Worm (Caenorhabditis elegans): ENCODE measurements around the gene Y41C4A.8.

Gene Y41C4A.8

DNA sequence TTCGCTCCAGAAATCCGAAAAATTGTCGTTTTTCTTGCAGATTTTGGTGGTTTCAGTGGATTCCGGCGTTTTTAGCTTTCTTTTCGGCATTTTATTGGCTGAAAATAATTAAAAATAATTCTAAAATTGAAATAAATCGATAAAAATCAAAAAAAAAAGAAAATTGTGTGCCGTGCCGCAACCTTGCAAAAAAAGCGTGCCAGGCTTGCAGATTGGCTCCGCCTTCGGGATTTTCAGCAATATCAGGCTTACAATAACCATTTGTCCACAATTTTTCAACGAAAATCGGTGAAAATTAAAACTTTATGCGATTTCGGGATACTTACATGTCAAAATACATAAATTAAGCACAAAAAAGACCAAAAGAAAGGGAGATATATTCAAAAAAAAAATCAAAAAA lies 9.9 kb upstream of the Y41C4A.8 start, which contains the start of gene Y41C4A.9:
Y41C4A.9 (minus strand) TSS at position 98 of the 400 bp plus-strand sequence.
- no peak for TF ChIP-seq sem-4 (tag; optimal IDR thresholded peaks at IDR 0.05)
- no peak for TF ChIP-seq nhr-237 (tag; optimal IDR thresholded peaks at IDR 0.05)
- TF ChIP-seq ama-1 (optimal IDR thresholded peaks at IDR 0.05) = no peak
- TF ChIP-seq lin-39 (tag; optimal IDR thresholded peaks at IDR 0.05) = no peak
- TF ChIP-seq C34F6.9 (tag; optimal IDR thresholded peaks at IDR 0.05) = no peak
- TF ChIP-seq unc-39 (tag; optimal IDR thresholded peaks at IDR 0.05) = no peak
- no peak for TF ChIP-seq ztf-11 (tag; optimal IDR thresholded peaks at IDR 0.05)
- TF ChIP-seq ceh-82 (tag; optimal IDR thresholded peaks at IDR 0.05) = no peak
- no peak for TF ChIP-seq snpc-4 (tag; optimal IDR thresholded peaks at IDR 0.05)
- TF ChIP-seq nhr-21 (tag; optimal IDR thresholded peaks at IDR 0.05) = no peak
- no peak for TF ChIP-seq skn-1 (tag; optimal IDR thresholded peaks at IDR 0.05)
- no peak for TF ChIP-seq F13H6.1 (tag; optimal IDR thresholded peaks at IDR 0.05)
- TF ChIP-seq peb-1 (tag; optimal IDR thresholded peaks at IDR 0.05) = no peak
- TF ChIP-seq nhr-6 (tag; optimal IDR thresholded peaks at IDR 0.05) = no peak
- no peak for TF ChIP-seq nhr-12 (tag; optimal IDR thresholded peaks at IDR 0.05)
- no peak for TF ChIP-seq R02D3.7 (tag; optimal IDR thresholded peaks at IDR 0.05)
- TF ChIP-seq nhr-10 (tag; optimal IDR thresholded peaks at IDR 0.05) = no peak
- no peak for TF ChIP-seq aly-2 (tag; optimal IDR thresholded peaks at IDR 0.05)

DNA sequence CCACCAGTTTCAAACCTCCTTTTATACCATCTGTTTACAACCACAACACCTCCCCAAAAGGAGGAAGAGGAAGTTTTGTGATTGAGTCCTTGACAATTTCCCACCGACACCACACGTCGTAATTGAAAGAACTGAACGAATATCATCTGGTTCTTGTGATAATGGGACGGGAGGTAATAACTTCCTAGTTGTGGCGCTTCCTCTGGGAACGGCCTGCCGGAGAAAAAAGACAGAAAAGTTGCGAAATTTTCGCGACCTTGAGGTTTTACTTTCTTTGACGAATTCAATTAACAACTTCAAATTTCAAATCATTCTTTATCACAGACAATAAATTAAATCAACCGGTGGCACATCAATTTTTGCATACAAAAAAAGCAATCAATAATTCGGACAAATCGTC lies 2.0 kb downstream of the Y41C4A.8 start, which contains the start of gene col-96:
col-96 (minus strand) TSS at position 101 of the 400 bp plus-strand sequence.
- TF ChIP-seq egl-27 (tag; optimal IDR thresholded peaks at IDR 0.05) (peak; percentile 49), fos-1 (tag; optimal IDR thresholded peaks at IDR 0.05) (no peak)

DNA sequence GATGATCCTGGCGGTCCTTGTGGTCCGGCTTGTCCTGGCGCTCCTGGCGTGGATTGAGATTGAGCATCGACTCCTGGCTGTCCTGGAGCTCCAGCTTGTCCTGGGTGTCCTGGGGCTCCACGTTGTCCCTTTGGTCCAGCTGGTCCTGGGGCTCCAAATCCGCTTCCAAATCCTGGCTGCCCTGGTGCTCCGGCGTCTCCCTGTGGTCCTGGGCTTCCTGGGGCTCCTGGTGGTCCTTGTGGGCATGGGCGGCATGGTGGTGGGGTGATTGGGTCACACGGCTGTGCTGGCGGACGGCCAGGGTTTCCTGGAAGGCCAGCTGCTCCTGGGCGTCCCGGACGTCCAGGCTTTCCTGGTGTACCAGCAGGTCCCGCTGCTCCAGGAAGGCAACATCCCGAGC lies 2.7 kb downstream of the Y41C4A.8 start:
- TF ChIP-seq nhr-25 (tag; optimal IDR thresholded peaks at IDR 0.05) (no peak), nhr-12 (tag; optimal IDR thresholded peaks at IDR 0.05) (no peak), sem-4 (tag; optimal IDR thresholded peaks at IDR 0.05) (no peak), ceh-16 (tag; optimal IDR thresholded peaks at IDR 0.05) (no peak)

DNA sequence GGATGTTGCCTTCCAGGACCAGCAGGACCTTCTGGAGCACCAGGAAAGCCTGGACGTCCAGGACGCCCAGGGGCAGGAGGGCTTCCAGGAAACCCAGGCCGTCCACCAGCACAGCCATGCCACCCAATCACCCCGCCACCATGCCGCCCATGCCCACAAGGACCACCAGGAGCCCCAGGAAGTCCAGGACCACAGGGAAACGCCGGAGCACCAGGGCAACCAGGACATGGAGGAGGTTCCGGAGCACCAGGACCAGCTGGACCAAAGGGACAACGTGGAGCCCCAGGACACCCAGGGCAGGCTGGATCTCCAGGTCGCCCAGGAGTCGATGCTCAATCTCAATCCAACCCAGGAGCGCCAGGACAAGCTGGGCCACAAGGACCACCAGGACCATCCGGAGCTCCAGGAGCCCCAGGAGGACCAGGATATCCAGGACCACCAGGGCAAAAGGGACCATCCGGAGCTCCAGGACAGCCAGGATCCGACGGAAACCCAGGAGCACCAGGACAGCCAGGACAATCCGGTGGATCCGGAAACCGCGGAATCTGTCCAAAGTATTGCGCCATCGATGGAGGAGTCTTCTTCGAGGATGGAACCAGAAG lies 4.1 kb downstream of the Y41C4A.8 start:
- no peak for TF ChIP-seq nhr-10 (tag; optimal IDR thresholded peaks at IDR 0.05)
- no peak for TF ChIP-seq ZK546.5 (tag; optimal IDR thresholded peaks at IDR 0.05)

DNA sequence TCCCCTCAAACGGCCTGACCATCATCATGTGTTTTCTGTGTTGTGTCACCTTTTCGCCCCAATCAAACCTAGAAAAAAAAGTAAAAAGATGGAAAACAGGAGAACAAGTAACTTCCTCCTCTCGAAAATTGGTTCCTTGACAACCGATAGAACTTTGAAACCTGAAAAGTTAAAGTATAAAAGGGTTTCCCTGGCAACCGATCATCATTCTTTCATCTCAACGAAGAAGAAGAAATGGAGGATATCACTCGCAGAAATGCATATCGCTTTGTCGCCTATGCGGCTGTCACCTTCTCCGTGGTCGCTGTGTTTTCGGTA lies 4.9 kb downstream of the Y41C4A.8 start, which contains the start of gene col-95:
col-95 (plus strand) TSS at position 219 of the 318 bp plus-strand sequence.
- TF ChIP-seq blmp-1 (tag; optimal IDR thresholded peaks at IDR 0.05; ENCODE audit: insufficient read depth) = no peak
- TF ChIP-seq lin-39 (tag; optimal IDR thresholded peaks at IDR 0.05) = no peak
- no peak for TF ChIP-seq ama-1 (optimal IDR thresholded peaks at IDR 0.05)
- no peak for TF ChIP-seq F13H6.1 (tag; optimal IDR thresholded peaks at IDR 0.05)
- no peak for TF ChIP-seq gmeb-1 (tag; optimal IDR thresholded peaks at IDR 0.05)
- no peak for TF ChIP-seq Y55F3AM.14 (GFP tag; optimal IDR thresholded peaks at IDR 0.05)
- TF ChIP-seq nhr-12 (tag; optimal IDR thresholded peaks at IDR 0.05) = no peak
- TF ChIP-seq elt-1 (tag; optimal IDR thresholded peaks at IDR 0.05) = no peak
- no peak for TF ChIP-seq R02D3.7 (tag; optimal IDR thresholded peaks at IDR 0.05)

DNA sequence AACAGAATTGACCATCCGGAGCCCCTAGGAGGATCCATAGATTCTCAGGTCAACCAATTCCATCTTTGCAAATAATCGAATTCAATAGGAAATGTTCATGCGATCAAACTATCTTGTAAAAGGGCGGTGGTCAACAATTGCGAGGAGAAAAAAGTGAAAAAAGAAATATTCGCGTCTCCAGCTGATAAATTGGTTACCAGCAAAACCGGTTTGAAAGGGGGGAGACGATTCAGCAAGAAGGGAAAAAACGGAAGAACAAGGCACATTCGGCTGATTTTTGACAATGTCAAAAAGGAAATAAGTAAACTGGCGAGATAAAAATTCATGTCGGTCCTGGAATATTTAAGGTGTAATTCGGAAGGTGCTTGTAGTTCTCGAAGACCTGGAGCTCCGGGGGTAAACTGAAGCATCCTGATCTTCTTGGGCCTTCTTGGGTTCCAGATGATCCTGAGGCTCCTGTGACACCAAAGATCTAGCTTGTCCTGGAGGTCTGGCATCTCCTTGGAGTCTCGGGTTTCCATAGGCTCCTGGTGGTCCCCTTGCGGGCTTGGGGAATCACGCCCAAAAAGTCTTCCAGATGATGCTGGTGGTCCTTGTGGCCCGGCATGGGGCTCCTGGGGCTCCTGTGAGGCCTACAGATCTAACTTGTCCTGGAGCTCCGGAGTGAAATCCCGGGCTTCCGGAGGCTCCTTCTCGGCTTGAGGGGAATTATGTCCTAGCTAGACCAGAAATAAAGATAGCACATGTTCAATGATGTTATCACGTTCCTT lies 5.4 kb downstream of the Y41C4A.8 start:
- TF ChIP-seq crh-2 (tag; optimal IDR thresholded peaks at IDR 0.05) = no peak
- no peak for TF ChIP-seq mdl-1 (tag; optimal IDR thresholded peaks at IDR 0.05)
- no peak for TF ChIP-seq skn-1 (tag; optimal IDR thresholded peaks at IDR 0.05)
- no peak for TF ChIP-seq nhr-11 (tag; optimal IDR thresholded peaks at IDR 0.05)
- TF ChIP-seq ceh-16 (tag; optimal IDR thresholded peaks at IDR 0.05) = no peak
- TF ChIP-seq mab-5 (tag; optimal IDR thresholded peaks at IDR 0.05) = no peak
- no peak for TF ChIP-seq ceh-82 (tag; optimal IDR thresholded peaks at IDR 0.05)
- no peak for TF ChIP-seq egl-27 (tag; optimal IDR thresholded peaks at IDR 0.05)
- no peak for TF ChIP-seq sem-4 (tag; optimal IDR thresholded peaks at IDR 0.05)
- no peak for TF ChIP-seq zag-1 (tag; optimal IDR thresholded peaks at IDR 0.05)

Measured in whole organism, L2 larva.